Worm (Caenorhabditis elegans) whole organism, L2 larva: ENCODE data around the gene srh-75.

Source experiments
- F13H6.1 ChIP-seq: sonication (generic microtip); optimal IDR thresholded peaks from 2 replicates; lab custom pipeline; 2016; ENCODE audit warnings: missing genetic modification characterization, missing compliant biosample characterization
- R02D3.7 ChIP-seq: fragments of 150-350 bp; optimal IDR thresholded peaks from 2 replicates; lab custom pipeline; 2014; ENCODE audit warnings: missing biosample characterization, missing genetic modification characterization
- Y55F3AM.14 ChIP-seq: fragments of 200-800 bp; sonication (Bioruptor generic); optimal IDR thresholded peaks from 2 replicates; lab custom pipeline; 2018; ENCODE audit warnings: mild to moderate bottlenecking, missing genetic modification characterization, missing compliant biosample characterization
- alr-1 ChIP-seq: fragments of 150-350 bp; optimal IDR thresholded peaks from 2 replicates; lab custom pipeline; 2014; ENCODE audit warnings: missing biosample characterization, missing genetic modification characterization
- aly-2 ChIP-seq: fragments of 150-350 bp; optimal IDR thresholded peaks from 2 replicates; lab custom pipeline; 2014; ENCODE audit warnings: missing biosample characterization, missing genetic modification characterization
- ama-1 ChIP-seq: fragments of 150-350 bp; optimal IDR thresholded peaks from 2 replicates; lab custom pipeline; 2018; ENCODE audit warnings: inconsistent platforms
- blmp-1 ChIP-seq: sonication (generic microtip); optimal IDR thresholded peaks from 2 replicates; lab custom pipeline; 2017; ENCODE audit warnings: missing genetic modification characterization, mild to moderate bottlenecking, missing compliant biosample characterization, antibody characterized with exemption, moderate library complexity; ENCODE audit not compliant: insufficient read depth
- ceh-16 ChIP-seq: fragments of 150-350 bp; optimal IDR thresholded peaks from 2 replicates; lab custom pipeline; 2014; ENCODE audit warnings: missing biosample characterization, missing genetic modification characterization
- ceh-82 ChIP-seq: fragments of 150-350 bp; optimal IDR thresholded peaks from 2 replicates; lab custom pipeline; 2014; ENCODE audit warnings: missing biosample characterization, missing genetic modification characterization
- crh-2 ChIP-seq: sonication (generic microtip); optimal IDR thresholded peaks from 2 replicates; lab custom pipeline; 2017; ENCODE audit warnings: missing biosample characterization, missing genetic modification characterization
- egl-27 ChIP-seq: sonication (generic microtip); optimal IDR thresholded peaks from 3 replicates; lab custom pipeline; 2017; ENCODE audit warnings: missing biosample characterization, missing genetic modification reagents, missing genetic modification characterization
- elt-1 ChIP-seq: fragments of 150-350 bp; optimal IDR thresholded peaks from 2 replicates; lab custom pipeline; 2014; ENCODE audit warnings: missing biosample characterization, missing genetic modification characterization
- elt-3 ChIP-seq: sonication (generic microtip); optimal IDR thresholded peaks from 2 replicates; lab custom pipeline; 2017; ENCODE audit warnings: missing biosample characterization, missing genetic modification characterization
- lin-11 ChIP-seq: fragments of 150-350 bp; sonication (generic microtip); optimal IDR thresholded peaks from 2 replicates; lab custom pipeline; 2014; ENCODE audit warnings: missing biosample characterization, missing genetic modification characterization, inconsistent platforms, mixed read lengths
- lin-13 ChIP-seq: fragments of 150-350 bp; optimal IDR thresholded peaks from 2 replicates; lab custom pipeline; 2014; ENCODE audit warnings: missing biosample characterization, missing genetic modification reagents, missing genetic modification characterization
- lin-39 ChIP-seq: fragments of 150-350 bp; optimal IDR thresholded peaks from 2 replicates; lab custom pipeline; 2014; ENCODE audit warnings: missing biosample characterization, missing genetic modification reagents, missing genetic modification characterization
- lsy-2 ChIP-seq, 2 experiments: fragments of 150-350 bp in 1 of 2; sonication (generic microtip) in 1 of 2; optimal IDR thresholded peaks; 2 replicates each; lab custom pipeline; 2014 to 2017; ENCODE audit warnings: missing biosample characterization in 2 of 2, missing genetic modification characterization in 2 of 2
- mbf-1 ChIP-seq: sonication (generic microtip); optimal IDR thresholded peaks from 2 replicates; lab custom pipeline; 2017; ENCODE audit warnings: missing biosample characterization, missing genetic modification characterization
- mdl-1 ChIP-seq, 2 experiments: fragments of 150-350 bp in 1 of 2; sonication (generic microtip) in 1 of 2; optimal IDR thresholded peaks; 2 replicates each; lab custom pipeline; 2017; ENCODE audit warnings: missing biosample characterization in 2 of 2, missing genetic modification characterization in 2 of 2
- nhr-10 ChIP-seq: sonication (generic microtip); optimal IDR thresholded peaks from 2 replicates; lab custom pipeline; 2017; ENCODE audit warnings: missing biosample characterization, missing genetic modification characterization
- nhr-129 ChIP-seq: fragments of 150-350 bp; optimal IDR thresholded peaks from 2 replicates; lab custom pipeline; 2014; ENCODE audit warnings: missing biosample characterization, missing genetic modification characterization
- nhr-21 ChIP-seq: fragments of 150-350 bp; optimal IDR thresholded peaks from 2 replicates; lab custom pipeline; 2014; ENCODE audit warnings: missing biosample characterization, missing genetic modification characterization
- nhr-23 ChIP-seq: fragments of 150-350 bp; optimal IDR thresholded peaks from 2 replicates; lab custom pipeline; 2014; ENCODE audit warnings: missing biosample characterization, missing genetic modification reagents, missing genetic modification characterization
- nhr-25 ChIP-seq: fragments of 150-350 bp; sonication (generic microtip); optimal IDR thresholded peaks from 3 replicates; lab custom pipeline; 2014; ENCODE audit warnings: missing biosample characterization, missing genetic modification characterization
- nhr-6 ChIP-seq: fragments of 150-350 bp; optimal IDR thresholded peaks from 2 replicates; lab custom pipeline; 2014; ENCODE audit warnings: missing biosample characterization, missing genetic modification characterization
- nhr-77 ChIP-seq: fragments of 150-350 bp; optimal IDR thresholded peaks from 2 replicates; lab custom pipeline; 2014; ENCODE audit warnings: missing biosample characterization, missing genetic modification characterization
- peb-1 ChIP-seq: fragments of 150-350 bp; optimal IDR thresholded peaks from 2 replicates; lab custom pipeline; 2014; ENCODE audit warnings: missing biosample characterization, missing genetic modification characterization
- sem-4 ChIP-seq: fragments of 150-350 bp; optimal IDR thresholded peaks from 2 replicates; lab custom pipeline; 2014; ENCODE audit warnings: missing biosample characterization, missing genetic modification reagents, missing genetic modification characterization
- skn-1 ChIP-seq: sonication (generic microtip); optimal IDR thresholded peaks from 2 replicates; lab custom pipeline; 2017; ENCODE audit warnings: missing biosample characterization, missing genetic modification characterization
- sma-3 ChIP-seq: sonication (generic microtip); optimal IDR thresholded peaks from 2 replicates; lab custom pipeline; 2016; ENCODE audit warnings: missing genetic modification reagents, missing genetic modification characterization, missing compliant biosample characterization
- sma-9 ChIP-seq, 2 experiments: fragments of 150-350 bp in 1 of 2; sonication (generic microtip) in 1 of 2; optimal IDR thresholded peaks; 2 replicates each; lab custom pipeline; 2014 to 2016; ENCODE audit warnings: missing genetic modification characterization in 2 of 2, mild to moderate bottlenecking in 1 of 2, missing biosample characterization in 1 of 2, missing compliant biosample characterization in 1 of 2, missing genetic modification reagents in 1 of 2, moderate library complexity in 1 of 2
- snpc-4 ChIP-seq: fragments of 150-350 bp; optimal IDR thresholded peaks from 2 replicates; lab custom pipeline; 2014; ENCODE audit warnings: missing biosample characterization, missing genetic modification characterization
- unc-39 ChIP-seq: fragments of 150-350 bp; optimal IDR thresholded peaks from 2 replicates; lab custom pipeline; 2014; ENCODE audit warnings: missing biosample characterization, missing genetic modification characterization
- unc-55 ChIP-seq: fragments of 150-350 bp; sonication (generic microtip); optimal IDR thresholded peaks from 3 replicates; lab custom pipeline; 2014; ENCODE audit warnings: missing biosample characterization, missing genetic modification reagents, missing genetic modification characterization
- unc-62 ChIP-seq: fragments of 150-350 bp; optimal IDR thresholded peaks from 2 replicates; lab custom pipeline; 2014; ENCODE audit warnings: missing biosample characterization, missing genetic modification reagents, missing genetic modification characterization
- ztf-1 ChIP-seq: fragments of 200-800 bp; sonication (Bioruptor generic); conservative IDR thresholded peaks from 2 replicates; pipeline ENCODE4 v1.3.6; 2022; ENCODE audit warnings: missing genetic modification characterization, missing compliant biosample characterization
- ztf-4 ChIP-seq: fragments of 150-350 bp; optimal IDR thresholded peaks from 2 replicates; lab custom pipeline; 2014; ENCODE audit warnings: missing biosample characterization, missing genetic modification characterization

srh-75 gene

ce11 chrV:11029309-11029708 lies 27.6 kb downstream of the srh-75 start (continued):
- TF ChIP-seq unc-55 (GFP tag; lab: Kevin White, UChicago), result peak; percentile 79
- TF ChIP-seq crh-2 (tag; lab: Kevin White, UChicago), result peak; percentile 70
- no peak for TF ChIP-seq sem-4 (tag; lab: Kevin White, UChicago)
- peak; percentile 16 for TF ChIP-seq nhr-10 (tag; lab: Kevin White, UChicago)
- TF ChIP-seq elt-3 (tag; lab: Kevin White, UChicago), result no peak
- no peak for TF ChIP-seq ztf-1 (GFP tag; lab: Robert Waterston, UW)
- no peak for TF ChIP-seq nhr-21 (tag; lab: Kevin White, UChicago)
- TF ChIP-seq lin-13 (GFP tag; lab: Kevin White, UChicago), result peak; percentile 20
- TF ChIP-seq mdl-1 (tag; optimal IDR thresholded peaks at IDR 0.05; lab: Kevin White, UChicago), result no peak
- TF ChIP-seq R02D3.7 (tag; lab: Kevin White, UChicago), result no peak
- peak; percentile 73 for TF ChIP-seq sma-9 (GFP tag; optimal IDR thresholded peaks at IDR 0.05; lab: Kevin White, UChicago)
- TF ChIP-seq sma-9 (tag; optimal IDR thresholded peaks at IDR 0.05; lab: Kevin White, UChicago), result no peak
- no peak for TF ChIP-seq nhr-129 (tag; lab: Kevin White, UChicago)
- no peak for TF ChIP-seq snpc-4 (tag; lab: Kevin White, UChicago)
- no peak for TF ChIP-seq aly-2
- no peak for TF ChIP-seq nhr-23
- TF ChIP-seq elt-1, result no peak

ce11 chrV:11027740-11028139 lies 29.2 kb downstream of the srh-75 start:
- no peak for TF ChIP-seq R02D3.7 (tag; lab: Kevin White, UChicago)
- TF ChIP-seq skn-1 (tag; lab: Kevin White, UChicago), result no peak
- no peak for TF ChIP-seq elt-1
- TF ChIP-seq sma-3, result no peak
- TF ChIP-seq lin-39 (tag; lab: Kevin White, UChicago), result no peak
- no peak for TF ChIP-seq ama-1 (lab: Kevin White, UChicago)
- TF ChIP-seq ceh-82 (tag; lab: Kevin White, UChicago), result no peak
- TF ChIP-seq snpc-4 (tag; lab: Kevin White, UChicago), result no peak
- no peak for TF ChIP-seq F13H6.1 (tag; lab: Kevin White, UChicago)
- TF ChIP-seq peb-1 (tag; lab: Kevin White, UChicago), result no peak
- no peak for TF ChIP-seq nhr-25 (tag; lab: Kevin White, UChicago)
- TF ChIP-seq lin-13 (GFP tag; lab: Kevin White, UChicago), result no peak
- TF ChIP-seq nhr-23, result no peak
- no peak for TF ChIP-seq sma-9 (GFP tag; optimal IDR thresholded peaks at IDR 0.05; lab: Kevin White, UChicago)
- no peak for TF ChIP-seq sma-9 (tag; optimal IDR thresholded peaks at IDR 0.05; lab: Kevin White, UChicago)
- TF ChIP-seq ceh-16 (tag; lab: Kevin White, UChicago), result no peak

ce11 chrV:11022817-11023216 lies 34.1 kb downstream of the srh-75 start, which contains the start of the genes C13G3.12 and hot-6:
Gene C13G3.12, minus strand, starts transcription at chrV:11022917.
Gene hot-6, minus strand, starts transcription at chrV:11022937.
- no peak for TF ChIP-seq ztf-4 (tag; lab: Kevin White, UChicago)
- no peak for TF ChIP-seq unc-39
- TF ChIP-seq unc-62 (GFP tag; lab: Kevin White, UChicago), result no peak
- TF ChIP-seq lin-11, result no peak

- no peak for TF ChIP-seq egl-27 (tag; lab: Kevin White, UChicago)
- TF ChIP-seq sma-3, result peak; percentile 57
- TF ChIP-seq sma-9 (GFP tag; optimal IDR thresholded peaks at IDR 0.05; lab: Kevin White, UChicago), result peak; percentile 69
- TF ChIP-seq sma-9 (tag; optimal IDR thresholded peaks at IDR 0.05; lab: Kevin White, UChicago), result no peak
- TF ChIP-seq, all 48 proteins: peak for 2
Observed at ce11 chrV:11016846-11017553, 39.9 kb downstream of the srh-75 start.

ce11 chrV:11014758-11015157 lies 42.2 kb downstream of the srh-75 start:
- TF ChIP-seq nhr-77 (tag; lab: Kevin White, UChicago), result no peak

ce11 chrV:11013179-11013578 lies 43.8 kb downstream of the srh-75 start:
- no peak for TF ChIP-seq unc-55 (GFP tag; lab: Kevin White, UChicago)
- TF ChIP-seq nhr-6, result no peak
- no peak for TF ChIP-seq blmp-1 (tag; lab: Kevin White, UChicago)
- TF ChIP-seq Y55F3AM.14, result no peak
- no peak for TF ChIP-seq sem-4 (tag; lab: Kevin White, UChicago)
- no peak for TF ChIP-seq alr-1 (tag; lab: Kevin White, UChicago)
- TF ChIP-seq nhr-129 (tag; lab: Kevin White, UChicago), result no peak
- TF ChIP-seq nhr-21 (tag; lab: Kevin White, UChicago), result no peak
- no peak for TF ChIP-seq lsy-2 (tag; optimal IDR thresholded peaks at IDR 0.05; lab: Kevin White, UChicago)
- no peak for TF ChIP-seq aly-2
- no peak for TF ChIP-seq mbf-1
- TF ChIP-seq ceh-82 (tag; lab: Kevin White, UChicago), result no peak
- TF ChIP-seq egl-27 (tag; lab: Kevin White, UChicago), result no peak
- TF ChIP-seq F13H6.1 (tag; lab: Kevin White, UChicago), result no peak
- no peak for TF ChIP-seq elt-1
